Fruit fly (Drosophila melanogaster): ENCODE results near the gene CG6836.

The CG6836 gene

DNA sequence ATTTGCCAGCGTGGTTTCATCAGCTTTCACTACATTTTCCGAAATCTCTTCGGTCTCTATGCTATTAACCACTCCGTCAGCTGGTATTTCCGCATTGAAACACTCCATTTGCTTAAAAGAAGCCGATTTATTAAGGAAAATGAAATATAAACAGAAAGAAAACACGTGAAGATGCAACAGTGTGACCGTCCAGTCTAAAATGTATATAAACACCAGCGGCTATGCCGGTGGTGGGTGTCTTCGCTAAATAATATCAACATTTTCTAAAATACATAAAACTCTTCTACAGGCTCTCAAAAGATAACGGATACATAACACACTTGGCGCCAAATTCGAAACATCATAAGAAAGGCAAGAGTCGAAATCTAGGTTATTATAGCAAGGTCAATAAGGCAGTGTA, 50.0 kb downstream of the CG6836 start, which contains the start of gene CG3808:
TSS of gene CG3808 (minus strand) at position 196 of the 400 bp plus-strand sequence.
- peak; percentile 30 for TF ChIP-seq Sox14 (GFP tag; optimal IDR thresholded peaks at IDR 0.05)
- TF ChIP-seq Met (GFP tag; optimal IDR thresholded peaks at IDR 0.05) = no peak

DNA sequence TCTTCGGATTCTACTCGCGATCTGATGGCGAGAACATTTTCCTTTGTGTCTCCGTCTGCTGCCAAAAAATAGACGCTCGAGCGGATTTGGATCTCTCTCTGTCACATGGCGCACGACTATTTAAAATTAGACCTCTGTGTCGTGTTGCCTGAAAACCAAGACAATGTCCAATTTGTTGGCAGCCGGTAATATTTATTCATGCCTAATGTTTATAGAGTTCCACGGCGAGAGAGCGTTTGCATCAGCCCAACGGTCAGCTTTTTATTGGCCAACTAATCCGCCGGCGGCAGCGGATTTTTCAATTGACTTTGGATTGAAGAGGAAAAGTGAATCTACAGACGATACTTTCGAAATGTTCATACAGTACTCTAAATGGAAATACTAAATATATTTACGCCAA, 52.8 kb downstream of the CG6836 start, which contains the start of gene SmydA-2:
TSS of gene SmydA-2 (minus strand) at position 33 of the 400 bp plus-strand sequence.
- TF ChIP-seq Eip78C (GFP tag) (peak; percentile 17), topi (GFP tag; optimal IDR thresholded peaks at IDR 0.05) (no peak), CG34406 (GFP tag; optimal IDR thresholded peaks at IDR 0.05) (no peak), Sox14 (GFP tag; optimal IDR thresholded peaks at IDR 0.05) (no peak)

DNA sequence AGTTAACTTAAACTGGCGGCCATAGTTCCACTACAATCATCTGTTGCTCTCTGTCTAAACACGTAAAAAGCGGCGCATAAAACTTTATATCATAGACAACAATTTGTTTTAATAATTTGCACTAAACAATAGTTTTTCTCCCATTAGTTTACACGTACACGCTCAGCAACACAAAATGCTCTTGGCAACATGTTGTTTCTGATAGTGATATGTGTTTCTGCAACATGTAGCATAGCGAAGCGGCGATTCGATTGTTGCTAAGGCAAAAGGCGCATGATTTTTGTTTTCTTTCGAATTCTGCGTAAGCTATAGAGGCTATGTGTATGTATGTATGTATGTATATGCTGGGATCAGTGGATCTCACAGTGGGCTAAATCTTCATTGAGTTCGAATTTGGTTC, 53.7 kb downstream of the CG6836 start:
- TF ChIP-seq CG3032 (tag; optimal IDR thresholded peaks at IDR 0.05) (no peak), CG10669 (GFP tag; optimal IDR thresholded peaks at IDR 0.05) (no peak), pdm3 (GFP tag; optimal IDR thresholded peaks at IDR 0.05) (no peak), CG8632 (GFP tag; optimal IDR thresholded peaks at IDR 0.05) (no peak), CG6276 (GFP tag; optimal IDR thresholded peaks at IDR 0.05) (no peak), Eip93F (GFP tag; optimal IDR thresholded peaks at IDR 0.05) (no peak), CG15336 (GFP tag; IDR thresholded peaks at IDR 0.05) (no peak), dac (GFP tag; optimal IDR thresholded peaks at IDR 0.05) (no peak), salr (GFP tag; optimal IDR thresholded peaks at IDR 0.05) (no peak), achi (GFP tag; optimal IDR thresholded peaks at IDR 0.05) (no peak), CG3919 (GFP tag; optimal IDR thresholded peaks at IDR 0.05) (no peak), fd59A (GFP tag; optimal IDR thresholded peaks at IDR 0.05) (no peak)
